Worm (Caenorhabditis elegans): ENCODE data around the gene Y73B6BL.31.

ce11 chrIV:6413482-6413881 lies 28.2 kb upstream of the Y73B6BL.31 start, which contains the start of gene nlp-71:
- TF ChIP-seq flt-1 (GFP tag; IDR thresholded peaks at IDR 0.05) (no peak), T22C8.4 (GFP tag; IDR thresholded peaks at IDR 0.05) (no peak), ref-1 (GFP tag; conservative IDR thresholded peaks at IDR 0.05) (no peak), cog-1 (tag; optimal IDR thresholded peaks at IDR 0.05) (no peak), ztf-23 (GFP tag; IDR thresholded peaks at IDR 0.05) (no peak)
